Worm (Caenorhabditis elegans) whole organism, young adult: ENCODE measurements around the gene arrd-3.
A peak's percentile ranks its signal among the peaks of the same experiment; 100 is the strongest.

Source experiments
- D2030.7 ChIP-seq: fragments of 200-800 bp; sonication (Bioruptor generic); IDR thresholded peaks from 2 replicates; pipeline ENCODE4 v1.3.6; 2022; ENCODE audit warnings: missing genetic modification reagents, missing genetic modification characterization, missing compliant biosample characterization
- F33H1.4 ChIP-seq: fragments of 200-800 bp; sonication (Bioruptor generic); IDR thresholded peaks from 2 replicates; pipeline ENCODE4 v1.3.6; 2022; ENCODE audit warnings: missing genetic modification reagents, missing genetic modification characterization, missing compliant biosample characterization
- F57C9.4 ChIP-seq: sonication (generic microtip); optimal IDR thresholded peaks from 2 replicates; lab custom pipeline; 2017; ENCODE audit warnings: mild to moderate bottlenecking, missing genetic modification characterization, missing compliant biosample characterization
- Y53G8AR.9 ChIP-seq: fragments of 200-800 bp; sonication (Bioruptor generic); conservative IDR thresholded peaks from 2 replicates; pipeline ENCODE4 v1.3.6; 2022; ENCODE audit warnings: missing genetic modification reagents, missing genetic modification characterization, missing compliant biosample characterization
- Y67H2A.10 ChIP-seq: fragments of 200-800 bp; sonication (Bioruptor generic); conservative IDR thresholded peaks from 2 replicates; pipeline ENCODE4 v1.3.6; 2022; ENCODE audit warnings: missing genetic modification reagents, missing genetic modification characterization, missing compliant biosample characterization
- Y79H2A.3 ChIP-seq: fragments of 200-800 bp; sonication (Bioruptor generic); conservative IDR thresholded peaks from 2 replicates; pipeline ENCODE4 v1.3.6; 2022; ENCODE audit warnings: missing genetic modification reagents, missing genetic modification characterization, missing compliant biosample characterization
- Y95B8A.8 ChIP-seq: fragments of 200-800 bp; sonication (Bioruptor generic); IDR thresholded peaks from 2 replicates; pipeline ENCODE4 v1.3.6; 2022; ENCODE audit warnings: missing genetic modification reagents, missing genetic modification characterization, missing compliant biosample characterization
- attf-3 ChIP-seq: fragments of 200-800 bp; sonication (Bioruptor generic); conservative IDR thresholded peaks from 2 replicates; pipeline ENCODE4 v1.3.6; 2022; ENCODE audit warnings: missing genetic modification reagents, missing genetic modification characterization, missing compliant biosample characterization
- ceh-40 ChIP-seq: fragments of 200-800 bp; sonication (Bioruptor generic); IDR thresholded peaks from 2 replicates; pipeline ENCODE4 v1.3.6; 2022; ENCODE audit warnings: missing genetic modification characterization, missing compliant biosample characterization
- ceh-79 ChIP-seq: sonication (generic microtip); optimal IDR thresholded peaks from 2 replicates; lab custom pipeline; 2017; ENCODE audit warnings: mild to moderate bottlenecking, missing genetic modification characterization, missing compliant biosample characterization
- ceh-91 ChIP-seq: fragments of 200-800 bp; sonication (Bioruptor generic); IDR thresholded peaks from 2 replicates; pipeline ENCODE4 v1.3.6; 2022; ENCODE audit warnings: missing genetic modification reagents, missing genetic modification characterization, missing compliant biosample characterization
- chd-7 ChIP-seq: sonication (generic microtip); optimal IDR thresholded peaks from 2 replicates; lab custom pipeline; 2016; ENCODE audit warnings: mild to moderate bottlenecking, missing genetic modification characterization, moderate library complexity, missing compliant biosample characterization
- dpff-1 ChIP-seq: sonication (generic microtip); optimal IDR thresholded peaks from 2 replicates; lab custom pipeline; 2017; ENCODE audit warnings: mild to moderate bottlenecking, missing genetic modification characterization, missing compliant biosample characterization
- egrh-3 ChIP-seq: fragments of 200-800 bp; sonication (Bioruptor generic); IDR thresholded peaks from 2 replicates; pipeline ENCODE4 v1.3.6; 2022; ENCODE audit warnings: missing genetic modification reagents, missing genetic modification characterization, missing compliant biosample characterization
- him-1 ChIP-seq: sonication (generic microtip); optimal IDR thresholded peaks from 2 replicates; lab custom pipeline; 2016; ENCODE audit warnings: missing genotype, missing genetic modification reagents, missing genetic modification characterization, missing compliant biosample characterization
- hmg-1.2 ChIP-seq: fragments of 200-800 bp; sonication (Bioruptor generic); IDR thresholded peaks from 2 replicates; pipeline ENCODE4 v1.3.6; 2022; ENCODE audit warnings: missing genetic modification reagents, missing genetic modification characterization, missing compliant biosample characterization
- hrde-1 ChIP-seq: sonication (generic microtip); optimal IDR thresholded peaks from 2 replicates; lab custom pipeline; 2016; ENCODE audit warnings: missing genetic modification characterization, mild to moderate bottlenecking, missing compliant biosample characterization, moderate library complexity, missing genotype, missing genetic modification reagents, borderline replicate concordance
- lin-35 ChIP-seq, 3 experiments: fragments of 150-350 bp in 2 of 3; sonication (generic microtip) in 1 of 3; optimal IDR thresholded peaks; 2 replicates each; lab custom pipeline; 2014 to 2018; ENCODE audit warnings: missing biosample characterization in 3 of 3, missing genetic modification characterization in 3 of 3, missing genetic modification reagents in 3 of 3
- lin-54 ChIP-seq: fragments of 200-800 bp; sonication (Bioruptor generic); optimal IDR thresholded peaks from 2 replicates; lab custom pipeline; 2018; ENCODE audit warnings: mild to moderate bottlenecking, missing genetic modification characterization, missing compliant biosample characterization
- madf-8 ChIP-seq: fragments of 200-800 bp; sonication (Bioruptor generic); conservative IDR thresholded peaks from 2 replicates; pipeline ENCODE4 v1.3.6; 2022; ENCODE audit warnings: missing genetic modification reagents, missing genetic modification characterization, missing compliant biosample characterization
- mcd-1 ChIP-seq: fragments of 200-800 bp; sonication (Bioruptor generic); IDR thresholded peaks from 2 replicates; pipeline ENCODE4 v1.3.6; 2022; ENCODE audit warnings: missing genetic modification reagents, missing genetic modification characterization, missing compliant biosample characterization
- nfya-1 ChIP-seq: sonication (generic microtip); optimal IDR thresholded peaks from 2 replicates; lab custom pipeline; 2017; ENCODE audit warnings: antibody characterized with exemption, missing compliant biosample characterization, missing genetic modification characterization, borderline replicate concordance; ENCODE audit not compliant: insufficient read depth
- nfyb-1 ChIP-seq: fragments of 200-800 bp; sonication (Bioruptor generic); IDR thresholded peaks from 2 replicates; pipeline ENCODE4 v1.3.6; 2022; ENCODE audit warnings: missing genetic modification reagents, missing genetic modification characterization, missing compliant biosample characterization
- nhr-27 ChIP-seq: fragments of 200-800 bp; sonication (Bioruptor generic); optimal IDR thresholded peaks from 2 replicates; lab custom pipeline; 2018; ENCODE audit warnings: mild to moderate bottlenecking, missing genetic modification characterization, moderate library complexity, missing compliant biosample characterization
- pbrm-1 ChIP-seq: fragments of 200-800 bp; sonication (Bioruptor generic); IDR thresholded peaks from 2 replicates; pipeline ENCODE4 v1.3.6; 2022; ENCODE audit warnings: missing genetic modification reagents, missing genetic modification characterization, missing compliant biosample characterization
- pha-4 ChIP-seq: fragments of 150-350 bp; sonication (generic microtip); optimal IDR thresholded peaks from 2 replicates; lab custom pipeline; 2014; ENCODE audit warnings: missing biosample characterization, missing genetic modification reagents, missing genetic modification characterization
- rec-8 ChIP-seq, 2 experiments: sonication (generic microtip); optimal IDR thresholded peaks; 2 replicates each; lab custom pipeline; 2016; ENCODE audit warnings: mild to moderate bottlenecking in 2 of 2, missing genetic modification characterization in 2 of 2, missing genetic modification reagents in 2 of 2, missing genotype in 2 of 2, missing biosample characterization in 1 of 2, missing compliant biosample characterization in 1 of 2, moderate library complexity in 1 of 2
- repo-1 ChIP-seq: sonication (generic microtip); optimal IDR thresholded peaks from 2 replicates; lab custom pipeline; 2017; ENCODE audit warnings: mild to moderate bottlenecking, missing genetic modification characterization, missing compliant biosample characterization
- sea-2 ChIP-seq: fragments of 200-800 bp; sonication (Bioruptor generic); IDR thresholded peaks from 2 replicates; pipeline ENCODE4 v1.3.6; 2022; ENCODE audit warnings: missing genetic modification characterization, missing compliant biosample characterization
- snpc-3.4 ChIP-seq: sonication (generic microtip); optimal IDR thresholded peaks from 2 replicates; lab custom pipeline; 2017; ENCODE audit warnings: missing genetic modification characterization, mild to moderate bottlenecking, missing compliant biosample characterization, antibody characterized with exemption, moderate library complexity, missing genotype, missing genetic modification reagents
- snpc-4 ChIP-seq, 5 experiments: fragments of 150-350 bp in 1 of 5; sonication (generic microtip) in 4 of 5; optimal IDR thresholded peaks; 2 replicates each; lab custom pipeline; 2014 to 2018; ENCODE audit warnings: missing genetic modification characterization in 5 of 5, missing biosample characterization in 3 of 5, antibody characterized with exemption in 2 of 5, mild to moderate bottlenecking in 2 of 5, missing compliant biosample characterization in 2 of 5, missing genotype in 2 of 5, moderate library complexity in 2 of 5, missing genetic modification reagents in 1 of 5
- zfh-2 ChIP-seq: fragments of 200-800 bp; sonication (Bioruptor generic); conservative IDR thresholded peaks from 2 replicates; pipeline ENCODE4 v1.3.6; 2022; ENCODE audit warnings: missing genetic modification reagents, missing genetic modification characterization, missing compliant biosample characterization
- ztf-6 ChIP-seq: fragments of 200-800 bp; sonication (Bioruptor generic); IDR thresholded peaks from 2 replicates; pipeline ENCODE4 v1.3.6; 2022; ENCODE audit warnings: missing genetic modification reagents, missing genetic modification characterization, missing compliant biosample characterization

Gene arrd-3

DNA sequence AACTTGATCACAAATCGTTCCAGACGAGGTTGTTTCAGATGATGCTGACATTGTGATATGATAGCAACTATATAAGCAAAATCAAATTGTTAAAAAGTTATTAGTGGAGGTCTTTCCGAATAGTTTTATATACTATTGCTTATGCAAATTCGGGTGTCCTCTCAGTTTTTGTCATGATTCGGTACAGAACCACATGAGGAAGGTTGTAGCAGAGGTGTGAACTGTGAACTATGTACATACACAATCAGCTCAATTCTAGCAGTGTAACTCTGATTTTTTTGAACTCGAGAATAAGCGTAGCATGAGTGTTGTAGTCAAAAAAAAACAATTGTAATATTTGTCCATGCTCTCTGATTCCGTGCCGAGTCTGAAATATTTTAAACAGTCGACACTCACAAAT, 9.3 kb upstream of the arrd-3 start, which contains the start of gene Y51B9A.6:
TSS of gene Y51B9A.6 (minus strand) at position 101 of the 400 bp plus-strand sequence.
- TF ChIP-seq hmg-1.2 (GFP tag; lab: Robert Waterston, UW) (no peak), madf-8 (GFP tag; lab: Robert Waterston, UW) (no peak), Y53G8AR.9 (no peak), nfya-1 (tag; lab: Kevin White, UChicago) (no peak), ceh-91 (no peak), D2030.7 (GFP tag; lab: Robert Waterston, UW) (no peak), ceh-79 (tag; lab: Kevin White, UChicago) (no peak), repo-1 (no peak), him-1 (no peak), Y79H2A.3 (GFP tag; lab: Robert Waterston, UW) (no peak), Y67H2A.10 (GFP tag; lab: Robert Waterston, UW) (no peak), ztf-6 (no peak), attf-3 (GFP tag; lab: Robert Waterston, UW) (no peak), nhr-27 (tag; lab: Kevin White, UChicago) (no peak), zfh-2 (no peak), pha-4 (tag; lab: Kevin White, UChicago) (no peak), pbrm-1 (GFP tag; lab: Robert Waterston, UW) (no peak), F33H1.4 (GFP tag; lab: Robert Waterston, UW) (no peak)

DNA sequence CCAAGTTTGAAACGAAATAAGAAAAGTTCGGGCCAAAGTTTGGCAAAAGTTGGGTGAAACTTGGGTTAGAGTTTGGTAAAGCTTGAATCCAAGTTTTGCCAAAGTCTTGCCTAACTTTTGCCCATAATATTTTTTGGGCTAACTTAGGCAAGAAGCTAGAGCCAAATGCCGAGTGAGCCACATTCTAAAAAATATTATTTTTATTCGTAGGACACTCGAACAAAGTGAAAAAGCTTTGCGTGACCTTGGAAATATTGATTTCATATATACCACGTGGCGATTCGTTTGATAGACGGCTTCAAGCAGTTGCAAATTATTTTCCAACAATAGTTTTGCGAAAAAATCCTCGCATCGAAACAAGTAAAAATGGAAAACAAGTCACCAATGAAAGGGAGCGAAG, 8.5 kb upstream of the arrd-3 start, which contains the start of gene Y51B9A.5:
TSS of gene Y51B9A.5 (plus strand) at position 301 of the 400 bp plus-strand sequence.
- no peak for TF ChIP-seq snpc-3.4 (tag; lab: Kevin White, UChicago)

ce11 chrII:9405013-9405412, 7.3 kb upstream of the arrd-3 start:
- peak; percentile 94 for TF ChIP-seq egrh-3 (GFP tag; lab: Robert Waterston, UW)

DNA sequence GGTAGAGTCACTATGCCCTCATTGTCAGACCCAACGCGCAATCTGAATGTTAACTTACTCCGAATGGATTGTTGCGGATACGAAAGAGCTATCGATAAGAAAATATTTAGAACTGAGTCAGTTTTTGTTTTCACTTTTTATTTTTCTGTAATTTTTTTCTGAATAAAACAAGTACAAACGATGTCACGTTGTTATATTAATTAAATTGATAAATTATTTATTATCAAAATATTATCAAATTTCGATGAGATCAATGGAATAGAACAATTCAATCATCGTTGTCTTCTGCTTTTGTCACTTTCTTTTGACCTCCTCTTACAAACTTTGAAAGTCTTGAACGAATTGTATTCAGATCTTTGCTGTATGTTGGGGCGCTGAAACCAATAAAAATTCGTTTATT, 5.3 kb upstream of the arrd-3 start, which contains the start of gene mpz-6:
TSS of gene mpz-6 (minus strand) at position 101 of the 400 bp plus-strand sequence.
- TF ChIP-seq ceh-40 (GFP tag; lab: Robert Waterston, UW) (no peak), F57C9.4 (no peak), dpff-1 (tag; lab: Kevin White, UChicago) (no peak), sea-2 (GFP tag; lab: Robert Waterston, UW) (no peak)

DNA sequence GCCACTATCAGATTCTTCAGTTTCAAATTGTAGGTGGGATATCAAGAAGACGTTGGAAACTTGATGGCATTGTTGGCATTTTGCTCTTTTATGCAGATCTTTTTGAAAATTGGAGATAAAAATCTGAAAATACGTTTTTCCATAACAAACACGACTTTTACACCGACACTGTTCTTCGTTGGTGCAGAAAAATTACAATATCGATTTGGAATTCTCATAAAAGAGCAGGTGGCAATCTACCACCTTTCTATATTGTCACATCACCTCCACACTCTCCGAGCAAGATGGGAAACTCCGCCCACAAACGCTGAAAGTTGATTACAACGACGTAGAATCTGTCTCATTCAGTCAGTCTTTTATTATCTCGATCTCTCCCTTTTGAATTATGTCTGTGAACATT, 4.9 kb upstream of the arrd-3 start, which contains the start of gene arrd-2:
TSS of gene arrd-2 (plus strand) at position 301 of the 400 bp plus-strand sequence.
- TF ChIP-seq chd-7 (tag; lab: Kevin White, UChicago): no peak
- TF ChIP-seq snpc-4 (GFP tag; optimal IDR thresholded peaks at IDR 0.05; lab: Kevin White, UChicago): no peak
- no peak for TF ChIP-seq snpc-4 (tag; optimal IDR thresholded peaks at IDR 0.05; lab: Kevin White, UChicago)
- no peak for TF ChIP-seq rec-8 (tag; optimal IDR thresholded peaks at IDR 0.05; lab: Kevin White, UChicago)
- no peak for TF ChIP-seq ztf-6
- TF ChIP-seq lin-54 (GFP tag; lab: Kevin White, UChicago): no peak
- no peak for TF ChIP-seq lin-35 (GFP tag; optimal IDR thresholded peaks at IDR 0.05; lab: Kevin White, UChicago)
- TF ChIP-seq snpc-3.4 (tag; lab: Kevin White, UChicago): no peak
- no peak for TF ChIP-seq Y95B8A.8
- no peak for TF ChIP-seq mcd-1
- TF ChIP-seq hrde-1 (tag; lab: Kevin White, UChicago): no peak
- TF ChIP-seq nfyb-1 (GFP tag; lab: Robert Waterston, UW): no peak
- TF ChIP-seq, all 124 proteins: peak for 0
